Fruit fly (Drosophila melanogaster) whole organism, wandering third instar larva: ENCODE data around the gene CG9109.

ENCODE experiments used
- Abd-B ChIP-seq: fragments of >200 bp; optimal IDR thresholded peaks from 2 replicates; lab custom pipeline; 2017; ENCODE audit warnings: missing biosample characterization, missing genetic modification characterization
- Dfd ChIP-seq: fragments of >200 bp; optimal IDR thresholded peaks from 2 replicates; lab custom pipeline; 2017; ENCODE audit warnings: missing biosample characterization, missing genetic modification characterization
- Rel ChIP-seq, 2 experiments: fragments of 200-800 bp; sonication (Bioruptor generic) in 1 of 2; optimal IDR thresholded peaks; 2 replicates in 1 of 2; 3 replicates in 1 of 2; lab custom pipeline; 2016 to 2019; ENCODE audit warnings: mild to moderate bottlenecking in 2 of 2, missing biosample characterization in 2 of 2, missing genetic modification characterization in 2 of 2, moderate library complexity in 1 of 2
- h ChIP-seq: fragments of 200-800 bp; sonication (Bioruptor generic); optimal IDR thresholded peaks from 3 replicates; lab custom pipeline; 2016; ENCODE audit warnings: missing biosample characterization, mild to moderate bottlenecking, missing genetic modification characterization
- pan ChIP-seq: fragments of >200 bp; optimal IDR thresholded peaks from 2 replicates; lab custom pipeline; 2017
- psq ChIP-seq: fragments of 200-800 bp; sonication (Bioruptor generic); optimal IDR thresholded peaks from 3 replicates; lab custom pipeline; 2017; ENCODE audit warnings: missing biosample characterization, mild to moderate bottlenecking, missing genetic modification characterization, moderate library complexity

DNA sequence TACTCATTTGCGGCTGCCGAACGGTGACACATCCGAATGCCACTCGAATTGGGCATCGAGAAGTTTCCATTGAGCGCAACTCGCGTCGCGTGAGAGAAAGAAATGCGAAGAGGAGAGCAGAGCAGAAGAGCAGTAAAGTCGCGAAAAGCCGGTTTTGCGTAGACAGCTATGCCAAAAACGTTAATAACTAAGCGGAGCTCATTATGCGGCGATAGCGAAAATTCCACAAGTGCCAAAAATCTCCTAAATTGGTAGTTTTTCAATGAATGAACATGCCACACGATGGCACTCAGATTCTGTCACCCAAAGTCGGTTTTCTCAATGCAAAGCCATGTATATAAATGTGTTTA lies 56.5 kb downstream of the CG9109 start:
- TF ChIP-seq psq (GFP tag; lab: Kevin White, UChicago) (no peak), h (GFP tag; lab: Kevin White, UChicago) (no peak), Abd-B (GFP tag; lab: Kevin White, UChicago) (no peak), Rel (GFP tag; optimal IDR thresholded peaks at IDR 0.05; lab: Kevin White, UChicago) (no peak), Rel (tag; optimal IDR thresholded peaks at IDR 0.05; lab: Kevin White, UChicago) (no peak), Dfd (GFP tag; lab: Kevin White, UChicago) (no peak), pan (no peak)
